Worm (Caenorhabditis elegans) whole organism, late embryonic: ENCODE data around the gene Y48E1C.4.

Source experiments
- C38D4.7 ChIP-seq: fragments of 200-800 bp; sonication (Bioruptor generic); optimal IDR thresholded peaks from 2 replicates; lab custom pipeline; 2018; ENCODE audit warnings: mild to moderate bottlenecking, missing genetic modification characterization, moderate library complexity, missing compliant biosample characterization
- K02D7.2 ChIP-seq: sonication (generic microtip); optimal IDR thresholded peaks from 2 replicates; lab custom pipeline; 2017; ENCODE audit warnings: mild to moderate bottlenecking, missing genetic modification characterization, missing compliant biosample characterization
- ahr-1 ChIP-seq: sonication (generic microtip); optimal IDR thresholded peaks from 2 replicates; lab custom pipeline; 2016; ENCODE audit warnings: missing genetic modification characterization, missing compliant biosample characterization
- ceh-19 ChIP-seq: fragments of 200-800 bp; sonication (Bioruptor generic); optimal IDR thresholded peaks from 2 replicates; lab custom pipeline; 2018; ENCODE audit warnings: mild to moderate bottlenecking, missing genetic modification characterization, missing compliant biosample characterization
- ceh-24 ChIP-seq: sonication (generic microtip); optimal IDR thresholded peaks from 2 replicates; lab custom pipeline; 2016; ENCODE audit warnings: mild to moderate bottlenecking, missing genetic modification characterization, missing compliant biosample characterization
- ceh-30 ChIP-seq: fragments of 150-350 bp; optimal IDR thresholded peaks from 2 replicates; lab custom pipeline; 2014; ENCODE audit warnings: missing biosample characterization, missing genetic modification characterization
- ceh-31 ChIP-seq: sonication (generic microtip); optimal IDR thresholded peaks from 2 replicates; lab custom pipeline; 2016; ENCODE audit warnings: missing genetic modification characterization, missing compliant biosample characterization
- ceh-48 ChIP-seq: sonication (generic microtip); optimal IDR thresholded peaks from 2 replicates; lab custom pipeline; 2016; ENCODE audit warnings: missing genetic modification characterization, inconsistent platforms, missing compliant biosample characterization
- ceh-6 ChIP-seq: fragments of 200-800 bp; sonication (Bioruptor generic); optimal IDR thresholded peaks from 2 replicates; lab custom pipeline; 2018; ENCODE audit warnings: mild to moderate bottlenecking, missing genetic modification characterization, missing compliant biosample characterization
- ceh-9 ChIP-seq: sonication (generic microtip); optimal IDR thresholded peaks from 2 replicates; lab custom pipeline; 2016; ENCODE audit warnings: mild to moderate bottlenecking, missing genetic modification characterization, inconsistent platforms, missing compliant biosample characterization
- che-1 ChIP-seq: sonication (generic microtip); optimal IDR thresholded peaks from 2 replicates; lab custom pipeline; 2016; ENCODE audit warnings: mild to moderate bottlenecking, missing genetic modification characterization, missing compliant biosample characterization
- dve-1 ChIP-seq: sonication (generic microtip); optimal IDR thresholded peaks from 2 replicates; lab custom pipeline; 2017; ENCODE audit warnings: antibody characterized with exemption, mild to moderate bottlenecking, missing genetic modification characterization, missing compliant biosample characterization
- elt-4 ChIP-seq: sonication (generic microtip); optimal IDR thresholded peaks from 2 replicates; lab custom pipeline; 2016; ENCODE audit warnings: missing genetic modification characterization, missing compliant biosample characterization
- fax-1 ChIP-seq: sonication (generic microtip); optimal IDR thresholded peaks from 2 replicates; lab custom pipeline; 2016; ENCODE audit warnings: missing genotype, missing genetic modification characterization, missing compliant biosample characterization
- gmeb-2 ChIP-seq: sonication (generic microtip); optimal IDR thresholded peaks from 2 replicates; lab custom pipeline; 2016; ENCODE audit warnings: missing genetic modification characterization, inconsistent platforms, missing compliant biosample characterization
- hlh-13 ChIP-seq: fragments of 200-800 bp; sonication (Bioruptor generic); optimal IDR thresholded peaks from 2 replicates; lab custom pipeline; 2018; ENCODE audit warnings: mild to moderate bottlenecking, missing genetic modification characterization, missing compliant biosample characterization
- hlh-15 ChIP-seq: sonication (generic microtip); optimal IDR thresholded peaks from 2 replicates; lab custom pipeline; 2016; ENCODE audit warnings: missing genetic modification characterization, missing compliant biosample characterization
- lim-6 ChIP-seq: sonication (generic microtip); optimal IDR thresholded peaks from 2 replicates; lab custom pipeline; 2016; ENCODE audit warnings: missing genetic modification characterization, missing compliant biosample characterization
- lin-11 ChIP-seq: fragments of 200-800 bp; sonication (Bioruptor generic); optimal IDR thresholded peaks from 2 replicates; lab custom pipeline; 2018; ENCODE audit warnings: mild to moderate bottlenecking, missing genetic modification characterization, missing compliant biosample characterization
- nfya-1 ChIP-seq: sonication (generic microtip); optimal IDR thresholded peaks from 2 replicates; lab custom pipeline; 2017; ENCODE audit warnings: missing genetic modification characterization, mild to moderate bottlenecking, missing compliant biosample characterization, antibody characterized with exemption, moderate library complexity
- nhr-11 ChIP-seq: fragments of 150-350 bp; optimal IDR thresholded peaks from 2 replicates; lab custom pipeline; 2014; ENCODE audit warnings: missing biosample characterization, missing genetic modification characterization
- npax-4 ChIP-seq: sonication (generic microtip); optimal IDR thresholded peaks from 2 replicates; lab custom pipeline; 2016; ENCODE audit warnings: missing genetic modification characterization, missing compliant biosample characterization
- pat-9 ChIP-seq: fragments of 200-800 bp; sonication (Bioruptor generic); optimal IDR thresholded peaks from 2 replicates; lab custom pipeline; 2018; ENCODE audit warnings: mild to moderate bottlenecking, missing genetic modification characterization, moderate library complexity, missing compliant biosample characterization
- pqm-1 ChIP-seq: sonication (generic microtip); optimal IDR thresholded peaks from 2 replicates; lab custom pipeline; 2016; ENCODE audit warnings: missing genetic modification characterization, missing compliant biosample characterization
- pros-1 ChIP-seq: fragments of 150-350 bp; optimal IDR thresholded peaks from 2 replicates; lab custom pipeline; 2014; ENCODE audit warnings: missing biosample characterization, missing genetic modification reagents, missing genetic modification characterization
- ref-2 ChIP-seq: sonication (generic microtip); optimal IDR thresholded peaks from 2 replicates; lab custom pipeline; 2016; ENCODE audit warnings: missing genetic modification characterization, missing compliant biosample characterization
- sdc-2 ChIP-seq: sonication (generic microtip); optimal IDR thresholded peaks from 2 replicates; lab custom pipeline; 2016; ENCODE audit warnings: missing genotype, missing genetic modification characterization, missing compliant biosample characterization
- sox-2 ChIP-seq: fragments of 200-800 bp; sonication (Bioruptor generic); IDR thresholded peaks from 2 replicates; pipeline ENCODE4 v1.3.6; 2022; ENCODE audit warnings: missing genetic modification reagents, missing genetic modification characterization, missing compliant biosample characterization
- syd-9 ChIP-seq: sonication (generic microtip); optimal IDR thresholded peaks from 2 replicates; lab custom pipeline; 2016; ENCODE audit warnings: mild to moderate bottlenecking, missing genetic modification characterization, moderate library complexity, missing compliant biosample characterization
- tbx-2 ChIP-seq: sonication (generic microtip); optimal IDR thresholded peaks from 2 replicates; lab custom pipeline; 2016; ENCODE audit warnings: missing genetic modification characterization, missing compliant biosample characterization
- tbx-7 ChIP-seq: sonication (generic microtip); optimal IDR thresholded peaks from 2 replicates; lab custom pipeline; 2016; ENCODE audit warnings: missing genotype, missing genetic modification characterization, missing compliant biosample characterization
- unc-3 ChIP-seq, 2 experiments: fragments of 200-800 bp in 1 of 2; sonication (Bioruptor generic) in 1 of 2; sonication (generic microtip) in 1 of 2; conservative IDR thresholded peaks in 1 of 2; optimal IDR thresholded peaks in 1 of 2; 2 replicates each; pipeline versions ENCODE4 v1.3.6 to Lab custom; 2016 to 2022; ENCODE audit warnings: missing compliant biosample characterization in 2 of 2, missing genetic modification characterization in 2 of 2, missing genetic modification reagents in 1 of 2
- unc-42 ChIP-seq: sonication (generic microtip); optimal IDR thresholded peaks from 2 replicates; lab custom pipeline; 2016; ENCODE audit warnings: missing genotype, missing genetic modification characterization, missing compliant biosample characterization
- unc-86 ChIP-seq: sonication (generic microtip); optimal IDR thresholded peaks from 2 replicates; lab custom pipeline; 2016; ENCODE audit warnings: missing genetic modification characterization, missing compliant biosample characterization
- zip-5 ChIP-seq: sonication (generic microtip); optimal IDR thresholded peaks from 2 replicates; lab custom pipeline; 2016; ENCODE audit warnings: missing genetic modification characterization, missing compliant biosample characterization

The Y48E1C.4 gene

ce11 chrII:13436725-13437124 lies at the start of gene Y48E1C.4:
Gene Y48E1C.4 (minus strand): TSS chrII:13436825.
- TF ChIP-seq elt-4 (tag; lab: Kevin White, UChicago) (no peak), npax-4 (tag; lab: Kevin White, UChicago) (no peak), ceh-31 (tag; lab: Kevin White, UChicago) (no peak), pros-1 (tag; lab: Kevin White, UChicago) (no peak), C38D4.7 (no peak), tbx-2 (tag; lab: Kevin White, UChicago) (no peak), pat-9 (no peak), ceh-19 (no peak), lin-11 (tag; lab: Kevin White, UChicago) (no peak), lim-6 (tag; lab: Kevin White, UChicago) (no peak), ceh-48 (tag; lab: Kevin White, UChicago) (no peak), nfya-1 (tag; lab: Kevin White, UChicago) (no peak), dve-1 (tag; lab: Kevin White, UChicago) (no peak), unc-42 (no peak), hlh-13 (GFP tag; lab: Kevin White, UChicago) (no peak), ceh-9 (no peak), ceh-6 (no peak)

DNA sequence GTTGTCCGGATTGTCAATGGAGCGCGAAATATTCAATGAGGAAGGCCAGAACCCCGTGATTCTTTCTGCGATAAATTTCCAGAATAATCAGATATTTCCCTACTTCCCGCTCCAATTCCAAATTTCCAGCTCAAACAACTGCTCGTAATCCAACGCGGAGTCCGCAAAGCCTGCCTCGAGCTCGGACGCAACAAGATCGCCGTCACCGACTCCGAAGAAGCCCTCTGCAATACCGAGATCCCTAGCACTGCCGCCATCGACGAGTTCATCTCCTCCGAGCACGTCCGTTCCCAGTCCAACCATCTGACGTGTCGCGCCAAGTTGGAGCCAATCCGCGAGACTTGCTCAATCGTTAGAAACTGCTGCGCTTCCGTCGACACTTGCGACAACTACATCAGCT lies 48.5 kb upstream of the Y48E1C.4 start:
- TF ChIP-seq tbx-7 (tag; lab: Kevin White, UChicago), result no peak
- TF ChIP-seq elt-4 (tag; lab: Kevin White, UChicago), result no peak
- no peak for TF ChIP-seq unc-3 (GFP tag; conservative IDR thresholded peaks at IDR 0.05; lab: Robert Waterston, UW)
- TF ChIP-seq unc-3 (tag; optimal IDR thresholded peaks at IDR 0.05; lab: Kevin White, UChicago), result no peak
- no peak for TF ChIP-seq ref-2 (tag; lab: Kevin White, UChicago)
- no peak for TF ChIP-seq fax-1
- TF ChIP-seq sdc-2, result no peak
- no peak for TF ChIP-seq K02D7.2 (tag; lab: Kevin White, UChicago)
- TF ChIP-seq tbx-2 (tag; lab: Kevin White, UChicago), result no peak
- TF ChIP-seq ceh-48 (tag; lab: Kevin White, UChicago), result no peak
- TF ChIP-seq dve-1 (tag; lab: Kevin White, UChicago), result no peak
- TF ChIP-seq che-1 (tag; lab: Kevin White, UChicago), result no peak
- no peak for TF ChIP-seq ceh-30 (tag; lab: Kevin White, UChicago)
- no peak for TF ChIP-seq ceh-24 (tag; lab: Kevin White, UChicago)
- TF ChIP-seq nhr-11 (tag; lab: Kevin White, UChicago), result no peak

DNA sequence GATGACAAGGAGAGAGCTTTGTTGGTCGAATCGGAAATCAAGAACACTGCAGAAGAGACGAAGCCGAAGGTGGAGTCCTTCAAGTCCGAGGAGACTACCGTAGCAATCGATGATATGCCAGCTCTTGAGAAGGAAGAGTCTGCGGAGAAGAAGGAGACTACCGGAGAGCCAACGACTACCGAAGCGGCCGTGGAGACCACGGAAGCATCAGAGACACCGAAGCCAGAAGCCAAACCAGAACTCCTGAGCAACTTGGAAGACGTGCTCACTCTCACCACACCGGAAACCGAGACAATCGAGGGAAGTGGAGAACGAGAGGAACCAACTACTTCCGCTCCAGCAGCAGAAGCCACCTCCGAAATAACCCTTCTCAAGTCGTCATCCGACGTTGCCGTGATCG lies 47.5 kb upstream of the Y48E1C.4 start:
- TF ChIP-seq gmeb-2 (tag; lab: Kevin White, UChicago) (no peak), ceh-24 (tag; lab: Kevin White, UChicago) (no peak), nfya-1 (tag; lab: Kevin White, UChicago) (no peak), lim-6 (tag; lab: Kevin White, UChicago) (no peak), ceh-19 (no peak), hlh-15 (tag; lab: Kevin White, UChicago) (no peak), pqm-1 (no peak), zip-5 (tag; lab: Kevin White, UChicago) (no peak), syd-9 (tag; lab: Kevin White, UChicago) (no peak), elt-4 (tag; lab: Kevin White, UChicago) (no peak), ceh-6 (no peak)

DNA sequence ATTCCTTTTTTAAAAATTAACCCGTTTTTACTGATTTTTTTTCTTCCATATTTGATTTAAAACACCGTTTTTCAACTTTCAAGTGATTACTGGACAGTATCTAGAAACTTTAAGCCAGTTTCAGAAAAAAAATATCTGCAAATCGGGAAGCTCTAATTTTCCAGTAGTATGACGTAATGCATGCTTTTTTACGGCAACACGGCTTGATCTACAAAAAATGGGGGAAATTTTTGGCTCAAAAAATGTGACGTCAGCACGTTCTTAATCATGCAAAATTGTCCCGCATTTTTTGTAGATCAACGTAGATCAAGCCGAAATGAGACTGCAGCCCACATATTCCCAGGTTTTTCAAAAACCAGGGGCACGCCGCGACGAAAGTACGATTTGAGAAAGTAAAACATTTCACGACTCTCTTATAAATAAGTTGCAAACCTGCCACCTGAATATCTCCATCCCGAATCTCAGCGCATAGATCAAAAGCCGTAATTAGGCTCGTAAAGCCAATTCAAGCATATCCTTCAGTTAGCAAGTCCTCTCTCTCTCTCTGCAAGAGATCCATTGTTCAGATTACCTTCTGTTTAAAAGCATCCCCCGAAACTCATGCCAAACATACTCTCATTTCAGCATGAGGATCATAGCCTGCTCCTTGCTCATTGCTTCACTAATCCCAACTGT lies 45.3 kb upstream of the Y48E1C.4 start, which contains the start of gene E01G4.6:
Gene E01G4.6 (plus strand): TSS at position 625 of the 675 bp plus-strand sequence.
- TF ChIP-seq unc-86 (tag; lab: Kevin White, UChicago), result no peak
- TF ChIP-seq elt-4 (tag; lab: Kevin White, UChicago), result no peak
- no peak for TF ChIP-seq unc-42
- no peak for TF ChIP-seq che-1 (tag; lab: Kevin White, UChicago)
- TF ChIP-seq ahr-1 (tag; lab: Kevin White, UChicago), result no peak
- TF ChIP-seq sox-2 (GFP tag; lab: Robert Waterston, UW), result no peak
- no peak for TF ChIP-seq sdc-2
- TF ChIP-seq lin-11 (tag; lab: Kevin White, UChicago), result no peak
